Fruit fly (Drosophila melanogaster) whole organism, embryonic: ENCODE measurements around the gene bero.

ENCODE experiments used
- Abd-B ChIP-seq: fragments of 200-800 bp; sonication (Bioruptor generic); optimal IDR thresholded peaks from 2 replicates; lab custom pipeline; 2018; ENCODE audit warnings: missing biosample characterization, mild to moderate bottlenecking, missing genetic modification characterization, moderate library complexity
- Ada2b ChIP-seq: fragments of 200-800 bp; sonication (Bioruptor generic); IDR thresholded peaks from 2 replicates; pipeline ENCODE4 v1.3.6; 2022; ENCODE audit warnings: missing biosample characterization, missing genetic modification characterization
- Adf1 ChIP-seq: fragments of 200-800 bp; sonication (Bioruptor generic); IDR thresholded peaks from 2 replicates; pipeline ENCODE4 v1.3.6; 2022; ENCODE audit warnings: missing biosample characterization, missing genetic modification characterization
- Antp ChIP-seq: fragments of 200-800 bp; sonication (Bioruptor generic); optimal IDR thresholded peaks from 3 replicates; lab custom pipeline; 2016; ENCODE audit warnings: missing biosample characterization, missing genetic modification characterization
- Awh ChIP-seq: fragments of 200-800 bp; sonication (Bioruptor generic); IDR thresholded peaks from 2 replicates; pipeline ENCODE4, ENCODE4 v1.3.6; 2022; ENCODE audit warnings: missing biosample characterization, missing genetic modification characterization
- Blimp-1 ChIP-seq: fragments of 200-800 bp; sonication (Bioruptor generic); optimal IDR thresholded peaks from 3 replicates; lab custom pipeline; 2018; ENCODE audit warnings: missing biosample characterization, missing genetic modification characterization, mild to moderate bottlenecking, moderate library complexity, missing genetic modification reagents
- CG10543 ChIP-seq: fragments of 200-800 bp; sonication (Bioruptor generic); optimal IDR thresholded peaks from 3 replicates; lab custom pipeline; 2017; ENCODE audit warnings: missing biosample characterization, mild to moderate bottlenecking, missing genetic modification characterization, moderate library complexity
- CG10565 ChIP-seq: fragments of 200-800 bp; sonication (Bioruptor generic); optimal IDR thresholded peaks from 3 replicates; lab custom pipeline; 2016; ENCODE audit warnings: missing biosample characterization, mild to moderate bottlenecking, missing genetic modification characterization
- CG11085 ChIP-seq: fragments of 200-800 bp; sonication (Bioruptor generic); IDR thresholded peaks from 2 replicates; pipeline ENCODE4 v1.3.6; 2022; ENCODE audit warnings: missing biosample characterization, missing genetic modification characterization
- CG11504 ChIP-seq: fragments of 200-800 bp; sonication (Bioruptor generic); optimal IDR thresholded peaks from 3 replicates; lab custom pipeline; 2019; ENCODE audit warnings: missing biosample characterization, mild to moderate bottlenecking, missing genetic modification characterization, moderate library complexity
- CG1647 ChIP-seq: fragments of 200-800 bp; sonication (Bioruptor generic); optimal IDR thresholded peaks from 3 replicates; lab custom pipeline; 2016; ENCODE audit warnings: missing biosample characterization, missing genetic modification characterization
- CG1832 ChIP-seq: fragments of 200-800 bp; sonication (Bioruptor generic); optimal IDR thresholded peaks from 2 replicates; lab custom pipeline; 2017; ENCODE audit warnings: missing biosample characterization, mild to moderate bottlenecking, missing genetic modification characterization, inconsistent platforms
- CG18599 ChIP-seq: fragments of 200-800 bp; sonication (Bioruptor generic); optimal IDR thresholded peaks from 3 replicates; lab custom pipeline; 2017; ENCODE audit warnings: missing biosample characterization, missing genetic modification characterization, mild to moderate bottlenecking, moderate library complexity, missing genetic modification reagents
- CG2129 ChIP-seq: fragments of 200-800 bp; sonication (Bioruptor generic); IDR thresholded peaks from 2 replicates; pipeline ENCODE4 v1.3.6; 2022; ENCODE audit warnings: missing biosample characterization, missing genetic modification characterization; ENCODE audit not compliant: partially characterized antibody
- CG2199 ChIP-seq: fragments of 200-800 bp; sonication (Bioruptor generic); IDR thresholded peaks from 3 replicates; pipeline ENCODE4 v1.3.6; 2022; ENCODE audit warnings: missing biosample characterization, missing genetic modification characterization
- CG3838 ChIP-seq: fragments of 200-800 bp; sonication (Bioruptor generic); optimal IDR thresholded peaks from 3 replicates; lab custom pipeline; 2016; ENCODE audit warnings: missing biosample characterization, missing genetic modification characterization
- CG6272 ChIP-seq: fragments of 200-800 bp; sonication (Bioruptor generic); IDR thresholded peaks from 2 replicates; pipeline ENCODE4 v1.3.6; 2022; ENCODE audit warnings: missing biosample characterization, missing genetic modification characterization
- CG6765 ChIP-seq: fragments of 200-800 bp; sonication (Bioruptor generic); optimal IDR thresholded peaks from 3 replicates; lab custom pipeline; 2017; ENCODE audit warnings: missing biosample characterization, mild to moderate bottlenecking, missing genetic modification characterization
- CG7271 ChIP-seq: fragments of 200-800 bp; sonication (Bioruptor generic); optimal IDR thresholded peaks from 2 replicates; lab custom pipeline; 2018; ENCODE audit warnings: missing biosample characterization, mild to moderate bottlenecking, missing genetic modification characterization, moderate library complexity
- CG8388 ChIP-seq: fragments of 200-800 bp; sonication (Bioruptor generic); optimal IDR thresholded peaks from 2 replicates; lab custom pipeline; 2019; ENCODE audit warnings: missing biosample characterization, mild to moderate bottlenecking, missing genetic modification characterization, moderate library complexity
- CG8924 ChIP-seq: fragments of 200-800 bp; optimal IDR thresholded peaks from 3 replicates; lab custom pipeline; 2019; ENCODE audit warnings: missing biosample characterization, mild to moderate bottlenecking, missing genetic modification characterization, moderate library complexity
- CG9817 ChIP-seq: fragments of 200-800 bp; sonication (Bioruptor generic); optimal IDR thresholded peaks from 2 replicates; lab custom pipeline; 2018; ENCODE audit warnings: missing biosample characterization, mild to moderate bottlenecking, missing genetic modification characterization, moderate library complexity
- Doc2 ChIP-seq: fragments of 200-800 bp; sonication (Bioruptor generic); IDR thresholded peaks from 2 replicates; pipeline ENCODE4 v1.3.6; 2022; ENCODE audit warnings: missing biosample characterization, missing genetic modification characterization
- E2f2 ChIP-seq: fragments of 200-800 bp; sonication (Bioruptor generic); IDR thresholded peaks from 2 replicates; pipeline ENCODE4 v1.3.6; 2022; ENCODE audit warnings: missing biosample characterization, missing genetic modification characterization
- Hr39 ChIP-seq: fragments of >200 bp; optimal IDR thresholded peaks from 2 replicates; lab custom pipeline; 2017
- Max ChIP-seq: fragments of 200-800 bp; sonication (Bioruptor generic); optimal IDR thresholded peaks from 2 replicates; lab custom pipeline; 2016; ENCODE audit warnings: missing biosample characterization, mild to moderate bottlenecking, missing genetic modification characterization
- Nf-YA ChIP-seq: fragments of 200-800 bp; sonication (Bioruptor generic); IDR thresholded peaks from 2 replicates; pipeline ENCODE4 v1.3.6; 2022; ENCODE audit warnings: missing biosample characterization, missing genetic modification characterization
- Oaz ChIP-seq: fragments of 200-800 bp; sonication (Bioruptor generic); IDR thresholded peaks from 2 replicates; pipeline ENCODE4 v1.3.6; 2022; ENCODE audit warnings: missing biosample characterization, missing genetic modification characterization
- Pdp1 ChIP-seq, 2 experiments: fragments of 200-800 bp; sonication (Bioruptor generic); optimal IDR thresholded peaks; 3 replicates each; lab custom pipeline; 2016; ENCODE audit warnings: missing biosample characterization in 2 of 2, missing genetic modification characterization in 2 of 2, mild to moderate bottlenecking in 1 of 2, moderate library complexity in 1 of 2
- Xrp1 ChIP-seq: fragments of 200-800 bp; sonication (Bioruptor generic); IDR thresholded peaks from 2 replicates; pipeline ENCODE4 v1.3.6; 2022; ENCODE audit warnings: missing biosample characterization, missing genetic modification characterization
- caup ChIP-seq: fragments of 200-800 bp; sonication (Bioruptor generic); optimal IDR thresholded peaks from 3 replicates; lab custom pipeline; 2017; ENCODE audit warnings: missing biosample characterization, mild to moderate bottlenecking, missing genetic modification characterization, moderate library complexity; ENCODE audit not compliant: severe bottlenecking
- chn ChIP-seq: fragments of 200-800 bp; sonication (Bioruptor generic); optimal IDR thresholded peaks from 2 replicates; lab custom pipeline; 2016; ENCODE audit warnings: missing biosample characterization, missing genetic modification characterization
- crc ChIP-seq: fragments of 200-800 bp; sonication (Bioruptor generic); optimal IDR thresholded peaks from 2 replicates; lab custom pipeline; 2016; ENCODE audit warnings: missing biosample characterization, missing genetic modification characterization
- dimm ChIP-seq: fragments of 200-800 bp; sonication (Bioruptor generic); IDR thresholded peaks from 2 replicates; pipeline ENCODE4 v1.3.6; 2022; ENCODE audit warnings: missing biosample characterization, missing genetic modification characterization
- eyg ChIP-seq: fragments of 200-800 bp; sonication (Bioruptor generic); optimal IDR thresholded peaks from 3 replicates; lab custom pipeline; 2016; ENCODE audit warnings: missing biosample characterization, missing genetic modification characterization
- grau ChIP-seq: fragments of 200-800 bp; optimal IDR thresholded peaks from 3 replicates; lab custom pipeline; 2019; ENCODE audit warnings: missing biosample characterization, mild to moderate bottlenecking, missing genetic modification characterization, moderate library complexity
- jigr1 ChIP-seq: fragments of 200-800 bp; sonication (Bioruptor generic); IDR thresholded peaks from 3 replicates; pipeline ENCODE4 v1.3.6; 2022; ENCODE audit warnings: missing biosample characterization, missing genetic modification characterization
- kah ChIP-seq: fragments of 200-800 bp; sonication (Bioruptor generic); optimal IDR thresholded peaks from 2 replicates; lab custom pipeline; 2018; ENCODE audit warnings: missing biosample characterization, mild to moderate bottlenecking, missing genetic modification characterization
- lov ChIP-seq, 2 experiments: fragments of 200-800 bp in 1 of 2; fragments of >200 bp in 1 of 2; sonication (Bioruptor generic) in 1 of 2; IDR thresholded peaks in 1 of 2; optimal IDR thresholded peaks in 1 of 2; 2 replicates in 1 of 2; 3 replicates in 1 of 2; pipeline versions ENCODE4 v1.3.6 to Lab custom; 2017 to 2022; ENCODE audit warnings: missing biosample characterization in 1 of 2, missing genetic modification characterization in 1 of 2
- org-1 ChIP-seq: fragments of 200-800 bp; sonication (Bioruptor generic); optimal IDR thresholded peaks from 2 replicates; lab custom pipeline; 2017; ENCODE audit warnings: missing biosample characterization, missing genetic modification characterization
- pb ChIP-seq: fragments of 200-800 bp; sonication (Bioruptor generic); optimal IDR thresholded peaks from 3 replicates; lab custom pipeline; 2016; ENCODE audit warnings: missing biosample characterization, missing genetic modification characterization
- phol ChIP-seq: fragments of 200-800 bp; sonication (Bioruptor generic); optimal IDR thresholded peaks from 3 replicates; lab custom pipeline; 2018; ENCODE audit warnings: missing biosample characterization, mild to moderate bottlenecking, missing genetic modification characterization, moderate library complexity
- pita ChIP-seq: fragments of 200-800 bp; sonication (Bioruptor generic); optimal IDR thresholded peaks from 2 replicates; lab custom pipeline; 2017; ENCODE audit warnings: missing biosample characterization, mild to moderate bottlenecking, missing genetic modification characterization
- psq ChIP-seq: fragments of 200-800 bp; sonication (Bioruptor generic); optimal IDR thresholded peaks from 2 replicates; lab custom pipeline; 2017; ENCODE audit warnings: missing biosample characterization, missing genetic modification characterization
- salm ChIP-seq: fragments of 200-800 bp; sonication (Bioruptor generic); optimal IDR thresholded peaks from 2 replicates; lab custom pipeline; 2018; ENCODE audit warnings: missing biosample characterization, mild to moderate bottlenecking, missing genetic modification characterization
- seq ChIP-seq: fragments of 200-800 bp; sonication (Bioruptor generic); IDR thresholded peaks from 2 replicates; pipeline ENCODE4 v1.3.6; 2022; ENCODE audit warnings: missing biosample characterization, missing genetic modification characterization
- sim ChIP-seq: fragments of 200-800 bp; sonication (Bioruptor generic); IDR thresholded peaks from 2 replicates; pipeline ENCODE4 v1.3.6; 2022; ENCODE audit warnings: missing biosample characterization, missing genetic modification characterization
- stwl ChIP-seq: fragments of 200-800 bp; sonication (Bioruptor generic); optimal IDR thresholded peaks from 3 replicates; lab custom pipeline; 2018; ENCODE audit warnings: missing biosample characterization, mild to moderate bottlenecking, missing genetic modification characterization, moderate library complexity
- vnd ChIP-seq: fragments of 200-800 bp; sonication (Bioruptor generic); IDR thresholded peaks from 3 replicates; pipeline ENCODE4 v1.3.6; 2022; ENCODE audit warnings: missing biosample characterization, missing genetic modification characterization; ENCODE audit not compliant: partially characterized antibody
- wor ChIP-seq: fragments of 200-800 bp; sonication (Bioruptor generic); IDR thresholded peaks from 2 replicates; pipeline ENCODE4 v1.3.6; 2022; ENCODE audit warnings: missing biosample characterization, missing genetic modification characterization

Gene bero

DNA sequence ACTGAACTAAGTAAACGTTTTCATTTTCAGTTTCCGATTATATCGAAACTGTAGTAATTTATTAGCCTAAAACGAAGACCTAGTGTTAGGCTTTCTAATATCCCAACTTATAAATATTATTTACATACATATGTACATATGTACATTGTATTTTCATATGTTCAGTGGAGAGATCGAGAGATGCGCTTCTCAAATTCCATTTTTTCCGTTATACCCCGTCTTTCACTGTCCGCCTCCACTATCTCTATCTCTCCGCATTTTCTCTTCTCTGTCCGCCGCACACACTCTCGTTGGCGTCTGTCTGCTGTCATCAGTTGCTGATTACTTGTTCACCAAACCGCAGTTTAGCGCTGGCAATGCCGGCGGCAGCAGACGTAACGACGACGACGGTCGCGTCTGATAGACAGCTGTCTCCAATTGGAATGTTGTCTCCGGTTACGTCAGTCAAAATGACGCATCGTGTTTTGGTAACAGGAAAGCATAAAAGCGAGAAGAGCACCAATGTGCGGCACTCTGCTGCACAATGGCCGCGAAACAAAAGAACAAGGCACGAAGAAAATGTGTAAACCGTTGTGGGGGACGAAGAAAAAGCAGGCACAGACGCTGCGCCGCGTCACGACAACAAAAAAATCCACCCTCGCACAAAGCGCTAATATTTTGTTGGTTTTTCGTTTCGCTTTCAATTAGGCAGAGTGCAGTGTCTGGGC, 35.9 kb upstream of the bero start, which contains the start of gene CG9331 (continued):
- no peak for TF ChIP-seq phol (tag; lab: Kevin White, UChicago)
- no peak for TF ChIP-seq CG2129 (GFP tag; lab: Robert Waterston, UW)
- TF ChIP-seq seq: no peak
- no peak for TF ChIP-seq CG6765 (GFP tag; lab: Kevin White, UChicago)
- TF ChIP-seq CG9817 (tag; lab: Kevin White, UChicago): no peak
- no peak for TF ChIP-seq jigr1 (GFP tag; lab: Robert Waterston, UW)
- peak; percentile 54 for TF ChIP-seq grau (tag; lab: Kevin White, UChicago)
- TF ChIP-seq CG7271 (tag; lab: Kevin White, UChicago): no peak
- no peak for TF ChIP-seq dimm (GFP tag; lab: Robert Waterston, UW)
- TF ChIP-seq lov (optimal IDR thresholded peaks at IDR 0.05; lab: Kevin White, UChicago): no peak
- TF ChIP-seq lov (GFP tag; IDR thresholded peaks at IDR 0.05; lab: Robert Waterston, UW): no peak
- no peak for TF ChIP-seq CG11085 (GFP tag; lab: Robert Waterston, UW)
- no peak for TF ChIP-seq CG8924
- TF ChIP-seq sim (GFP tag; lab: Robert Waterston, UW): no peak
- TF ChIP-seq Abd-B (GFP tag; lab: Kevin White, UChicago): no peak
- no peak for TF ChIP-seq salm (tag; lab: Kevin White, UChicago)
- no peak for TF ChIP-seq CG3838 (GFP tag; lab: Kevin White, UChicago)
- no peak for TF ChIP-seq Nf-YA (GFP tag; lab: Robert Waterston, UW)
- TF ChIP-seq CG10543 (GFP tag; lab: Kevin White, UChicago): peak; percentile 66
- TF ChIP-seq E2f2 (GFP tag; lab: Robert Waterston, UW): 0 out of 2 replicates have a peak, but pooled peaks have one; percentile 7
- TF ChIP-seq pb (GFP tag; lab: Kevin White, UChicago): peak; percentile 21
- TF ChIP-seq CG6272 (GFP tag; lab: Robert Waterston, UW): no peak
- no peak for TF ChIP-seq Awh (GFP tag; lab: Robert Waterston, UW)
- no peak for TF ChIP-seq stwl (tag; lab: Kevin White, UChicago)
- no peak for TF ChIP-seq Xrp1 (GFP tag; lab: Robert Waterston, UW)
- no peak for TF ChIP-seq Ada2b (GFP tag; lab: Robert Waterston, UW)
- TF ChIP-seq org-1: no peak
- TF ChIP-seq Adf1 (GFP tag; lab: Robert Waterston, UW): peak; percentile 68
- no peak for TF ChIP-seq Max (GFP tag; lab: Kevin White, UChicago)
- TF ChIP-seq chn (GFP tag; lab: Kevin White, UChicago): peak; percentile 21
- no peak for TF ChIP-seq CG10565 (GFP tag; lab: Kevin White, UChicago)
- TF ChIP-seq crc (GFP tag; lab: Kevin White, UChicago): no peak
- no peak for TF ChIP-seq Hr39 (lab: Kevin White, UChicago)
- no peak for TF ChIP-seq CG8388 (GFP tag; lab: Kevin White, UChicago)
- TF ChIP-seq CG2199 (GFP tag; lab: Robert Waterston, UW): 0 out of 3 replicates have a peak, but pooled peaks have one; percentile 44
- TF ChIP-seq pita: no peak
- TF ChIP-seq caup (GFP tag; lab: Kevin White, UChicago): no peak
- TF ChIP-seq Oaz (GFP tag; lab: Robert Waterston, UW): no peak
- TF ChIP-seq Doc2 (GFP tag; lab: Robert Waterston, UW): no peak
- TF ChIP-seq CG1647: no peak
- TF ChIP-seq Antp (GFP tag; lab: Kevin White, UChicago): no peak
- no peak for TF ChIP-seq kah (GFP tag; lab: Kevin White, UChicago)
- TF ChIP-seq vnd (GFP tag; lab: Robert Waterston, UW): peak; percentile 56; the same call in 1 of the 3 replicates
- peak; percentile 45 for TF ChIP-seq psq (GFP tag; lab: Kevin White, UChicago)
- TF ChIP-seq eyg: no peak
- no peak for TF ChIP-seq CG1832 (GFP tag; lab: Kevin White, UChicago)
- peak; percentile 76 for TF ChIP-seq Blimp-1 (GFP tag; lab: Kevin White, UChicago)
- TF ChIP-seq wor (GFP tag; lab: Robert Waterston, UW): no peak
- no peak for TF ChIP-seq CG11504 (tag; lab: Kevin White, UChicago)
- TF ChIP-seq Pdp1 (GFP tag; optimal IDR thresholded peaks at IDR 0.05; lab: Kevin White, UChicago): peak in 1 of 2 experiments; percentile 99
- TF ChIP-seq CG18599 (GFP tag; lab: Kevin White, UChicago): no peak
